Fruit fly (Drosophila melanogaster) whole organism, prepupa: ENCODE results near the gene Ctr1A.
A peak's percentile ranks its signal among the peaks of the same experiment; 100 is the strongest.

Experiments
- Blimp-1 ChIP-seq: fragments of 200-800 bp; sonication (Bioruptor generic); optimal IDR thresholded peaks from 3 replicates; lab custom pipeline; 2017; ENCODE audit warnings: missing biosample characterization, missing genetic modification characterization, mild to moderate bottlenecking, moderate library complexity, missing genetic modification reagents
- CG10631 ChIP-seq: fragments of 200-800 bp; sonication (Bioruptor generic); optimal IDR thresholded peaks from 2 replicates; lab custom pipeline; 2016; ENCODE audit warnings: missing biosample characterization, missing genetic modification characterization
- CG10669 ChIP-seq: fragments of 200-800 bp; sonication (Bioruptor generic); optimal IDR thresholded peaks from 3 replicates; lab custom pipeline; 2018; ENCODE audit warnings: missing biosample characterization, mild to moderate bottlenecking, missing genetic modification characterization, moderate library complexity
- CG11762 ChIP-seq: fragments of 200-800 bp; sonication (Bioruptor generic); optimal IDR thresholded peaks from 3 replicates; lab custom pipeline; 2016; ENCODE audit warnings: missing biosample characterization, missing genetic modification characterization; ENCODE audit not compliant: insufficient read depth
- CG11902 ChIP-seq: fragments of 200-800 bp; sonication (Bioruptor generic); optimal IDR thresholded peaks from 3 replicates; lab custom pipeline; 2016; ENCODE audit warnings: missing biosample characterization, missing genetic modification characterization
- CG15336 ChIP-seq: fragments of 200-800 bp; sonication (Bioruptor generic); IDR thresholded peaks from 2 replicates; pipeline ENCODE4 v1.3.6; 2022; ENCODE audit warnings: missing biosample characterization, missing genetic modification characterization
- CG1621 ChIP-seq: fragments of 200-800 bp; sonication (Bioruptor generic); optimal IDR thresholded peaks from 3 replicates; lab custom pipeline; 2018; ENCODE audit warnings: missing biosample characterization, mild to moderate bottlenecking, missing genetic modification characterization
- CG16779 ChIP-seq: fragments of 200-800 bp; sonication (Bioruptor generic); optimal IDR thresholded peaks from 3 replicates; lab custom pipeline; 2017; ENCODE audit warnings: missing biosample characterization, mild to moderate bottlenecking, missing genetic modification characterization
- CG3032 ChIP-seq: fragments of 200-800 bp; optimal IDR thresholded peaks from 2 replicates; lab custom pipeline; 2019; ENCODE audit warnings: missing biosample characterization, mild to moderate bottlenecking, missing genetic modification characterization, moderate library complexity
- CG31627 ChIP-seq: fragments of 200-800 bp; sonication (Bioruptor generic); optimal IDR thresholded peaks from 3 replicates; lab custom pipeline; 2016; ENCODE audit warnings: missing biosample characterization, missing genetic modification characterization
- CG32006 ChIP-seq: fragments of 200-800 bp; sonication (Bioruptor generic); optimal IDR thresholded peaks from 3 replicates; lab custom pipeline; 2017; ENCODE audit warnings: missing biosample characterization, mild to moderate bottlenecking, missing genetic modification characterization
- CG34406 ChIP-seq: fragments of 200-800 bp; sonication (Bioruptor generic); optimal IDR thresholded peaks from 3 replicates; lab custom pipeline; 2016; ENCODE audit warnings: missing biosample characterization, missing genetic modification characterization
- CG3919 ChIP-seq: fragments of 200-800 bp; sonication (Bioruptor generic); optimal IDR thresholded peaks from 3 replicates; lab custom pipeline; 2016; ENCODE audit warnings: missing biosample characterization, missing genetic modification characterization
- CG4318 ChIP-seq: fragments of 200-800 bp; sonication (Bioruptor generic); optimal IDR thresholded peaks from 3 replicates; lab custom pipeline; 2017; ENCODE audit warnings: missing biosample characterization, mild to moderate bottlenecking, missing genetic modification characterization
- CG6163 ChIP-seq: fragments of 200-800 bp; sonication (Bioruptor generic); IDR thresholded peaks from 3 replicates; pipeline ENCODE4 v1.3.6; 2022; ENCODE audit warnings: missing biosample characterization, missing genetic modification characterization
- CG6276 ChIP-seq: fragments of 200-800 bp; sonication (Bioruptor generic); optimal IDR thresholded peaks from 2 replicates; lab custom pipeline; 2017; ENCODE audit warnings: missing biosample characterization, mild to moderate bottlenecking, missing genetic modification characterization
- CG6792 ChIP-seq: fragments of 200-800 bp; sonication (Bioruptor generic); optimal IDR thresholded peaks from 3 replicates; lab custom pipeline; 2016; ENCODE audit warnings: missing biosample characterization, missing genetic modification characterization
- CG6808 ChIP-seq: fragments of 200-800 bp; sonication (Bioruptor generic); optimal IDR thresholded peaks from 3 replicates; lab custom pipeline; 2017; ENCODE audit warnings: missing biosample characterization, missing genetic modification characterization, mild to moderate bottlenecking, moderate library complexity, missing genetic modification reagents
- CG6854 ChIP-seq: fragments of 200-800 bp; sonication (Bioruptor generic); optimal IDR thresholded peaks from 2 replicates; lab custom pipeline; 2017; ENCODE audit warnings: missing biosample characterization, mild to moderate bottlenecking, missing genetic modification characterization
- CG7368 ChIP-seq: fragments of 200-800 bp; sonication (Bioruptor generic); optimal IDR thresholded peaks from 3 replicates; lab custom pipeline; 2016; ENCODE audit warnings: missing biosample characterization, missing genetic modification characterization
- CG8119 ChIP-seq: fragments of 200-800 bp; sonication (Bioruptor generic); IDR thresholded peaks from 3 replicates; pipeline ENCODE4 v1.3.6; 2022; ENCODE audit warnings: missing biosample characterization, missing genetic modification characterization
- CG8319 ChIP-seq: fragments of 200-800 bp; sonication (Bioruptor generic); optimal IDR thresholded peaks from 3 replicates; lab custom pipeline; 2016; ENCODE audit warnings: missing biosample characterization, missing genetic modification characterization
- CG8632 ChIP-seq: fragments of 200-800 bp; sonication (Bioruptor generic); optimal IDR thresholded peaks from 3 replicates; lab custom pipeline; 2016; ENCODE audit warnings: missing biosample characterization, missing genetic modification characterization
- CG9139 ChIP-seq: fragments of 200-800 bp; sonication (Bioruptor generic); optimal IDR thresholded peaks from 3 replicates; lab custom pipeline; 2017; ENCODE audit warnings: missing biosample characterization, mild to moderate bottlenecking, missing genetic modification characterization
- Eip75B ChIP-seq: fragments of 200-800 bp; sonication (Bioruptor generic); optimal IDR thresholded peaks from 3 replicates; lab custom pipeline; 2016; ENCODE audit warnings: missing biosample characterization, missing genetic modification characterization
- Eip78C ChIP-seq: fragments of 200-800 bp; sonication (Bioruptor generic); peaks from one replicate; lab custom pipeline; 2016; ENCODE audit warnings: missing biosample characterization, missing genetic modification characterization
- Eip93F ChIP-seq: fragments of 200-800 bp; sonication (Bioruptor generic); optimal IDR thresholded peaks from 2 replicates; lab custom pipeline; 2016; ENCODE audit warnings: missing biosample characterization, mild to moderate bottlenecking, missing genetic modification characterization
- Ets21C ChIP-seq: fragments of 200-800 bp; sonication (Bioruptor generic); optimal IDR thresholded peaks from 3 replicates; lab custom pipeline; 2016; ENCODE audit warnings: missing biosample characterization, missing genetic modification characterization
- Ets96B ChIP-seq: fragments of 200-800 bp; optimal IDR thresholded peaks from 2 replicates; lab custom pipeline; 2019; ENCODE audit warnings: missing biosample characterization, mild to moderate bottlenecking, missing genetic modification characterization, moderate library complexity
- Gug ChIP-seq: fragments of 200-800 bp; sonication (Bioruptor generic); IDR thresholded peaks from 2 replicates; pipeline ENCODE4 v1.3.6; 2022; ENCODE audit warnings: missing biosample characterization, missing genetic modification characterization
- Hr39 ChIP-seq: fragments of 200-800 bp; sonication (Bioruptor generic); optimal IDR thresholded peaks from 2 replicates; lab custom pipeline; 2016; ENCODE audit warnings: missing biosample characterization, missing genetic modification characterization
- Hr4 ChIP-seq: fragments of 200-800 bp; sonication (Bioruptor generic); optimal IDR thresholded peaks from 3 replicates; lab custom pipeline; 2016; ENCODE audit warnings: missing biosample characterization, missing genetic modification characterization
- Lpt ChIP-seq: fragments of 200-800 bp; sonication (Bioruptor generic); optimal IDR thresholded peaks from 3 replicates; lab custom pipeline; 2016; ENCODE audit warnings: missing biosample characterization, missing genetic modification characterization
- Met ChIP-seq: fragments of 200-800 bp; sonication (Bioruptor generic); optimal IDR thresholded peaks from 3 replicates; lab custom pipeline; 2016; ENCODE audit warnings: missing biosample characterization, missing genetic modification characterization
- OdsH ChIP-seq: fragments of 200-800 bp; sonication (Bioruptor generic); optimal IDR thresholded peaks from 3 replicates; lab custom pipeline; 2016; ENCODE audit warnings: missing biosample characterization, missing genetic modification characterization
- Sox102F ChIP-seq: fragments of 200-800 bp; sonication (Bioruptor generic); optimal IDR thresholded peaks from 2 replicates; lab custom pipeline; 2016; ENCODE audit warnings: missing biosample characterization, mild to moderate bottlenecking, missing genetic modification characterization
- Sox14 ChIP-seq: fragments of 200-800 bp; sonication (Bioruptor generic); optimal IDR thresholded peaks from 3 replicates; lab custom pipeline; 2016; ENCODE audit warnings: missing biosample characterization, missing genetic modification characterization
- Sox15 ChIP-seq: fragments of 200-800 bp; sonication (Bioruptor generic); optimal IDR thresholded peaks from 3 replicates; lab custom pipeline; 2016; ENCODE audit warnings: missing biosample characterization, missing genetic modification characterization
- achi ChIP-seq: fragments of 200-800 bp; sonication (Bioruptor generic); optimal IDR thresholded peaks from 3 replicates; lab custom pipeline; 2016; ENCODE audit warnings: missing biosample characterization, missing genetic modification characterization
- acj6 ChIP-seq: fragments of 200-800 bp; sonication (Bioruptor generic); optimal IDR thresholded peaks from 3 replicates; lab custom pipeline; 2016; ENCODE audit warnings: missing biosample characterization, missing genetic modification characterization
- cyc ChIP-seq: fragments of 200-800 bp; sonication (Bioruptor generic); optimal IDR thresholded peaks from 3 replicates; lab custom pipeline; 2016; ENCODE audit warnings: missing biosample characterization, missing genetic modification characterization
- dac ChIP-seq: fragments of 200-800 bp; sonication (Bioruptor generic); optimal IDR thresholded peaks from 2 replicates; lab custom pipeline; 2017; ENCODE audit warnings: missing biosample characterization, mild to moderate bottlenecking, missing genetic modification characterization
- eg ChIP-seq: fragments of 200-800 bp; sonication (Bioruptor generic); IDR thresholded peaks from 3 replicates; pipeline ENCODE4 v1.3.6; 2022; ENCODE audit warnings: missing biosample characterization, missing genetic modification characterization
- esn ChIP-seq: fragments of 200-800 bp; sonication (Bioruptor generic); optimal IDR thresholded peaks from 2 replicates; lab custom pipeline; 2016; ENCODE audit warnings: missing biosample characterization, mild to moderate bottlenecking, missing genetic modification characterization, moderate library complexity
- fd59A ChIP-seq: fragments of 200-800 bp; sonication (Bioruptor generic); optimal IDR thresholded peaks from 2 replicates; lab custom pipeline; 2017; ENCODE audit warnings: missing biosample characterization, mild to moderate bottlenecking, missing genetic modification characterization, missing genetic modification reagents
- fd85E ChIP-seq: fragments of 200-800 bp; sonication (Bioruptor generic); optimal IDR thresholded peaks from 3 replicates; lab custom pipeline; 2016; ENCODE audit warnings: missing biosample characterization, missing genetic modification characterization
- fkh ChIP-seq: fragments of 200-800 bp; sonication (Bioruptor generic); optimal IDR thresholded peaks from 3 replicates; lab custom pipeline; 2017; ENCODE audit warnings: missing biosample characterization, mild to moderate bottlenecking, missing genetic modification characterization, moderate library complexity
- lz ChIP-seq: fragments of 200-800 bp; sonication (Bioruptor generic); optimal IDR thresholded peaks from 3 replicates; lab custom pipeline; 2016; ENCODE audit warnings: missing biosample characterization, missing genetic modification characterization
- net ChIP-seq: fragments of 200-800 bp; sonication (Bioruptor generic); optimal IDR thresholded peaks from 3 replicates; lab custom pipeline; 2016; ENCODE audit warnings: missing biosample characterization, missing genetic modification characterization
- pdm3 ChIP-seq: fragments of 200-800 bp; sonication (Bioruptor generic); optimal IDR thresholded peaks from 3 replicates; lab custom pipeline; 2016; ENCODE audit warnings: missing biosample characterization, missing genetic modification characterization
- spab ChIP-seq: fragments of 200-800 bp; sonication (Bioruptor generic); optimal IDR thresholded peaks from 2 replicates; lab custom pipeline; 2017; ENCODE audit warnings: missing biosample characterization, mild to moderate bottlenecking, missing genetic modification characterization, missing genetic modification reagents
- ss ChIP-seq, 2 experiments: fragments of 200-800 bp; sonication (Bioruptor generic); optimal IDR thresholded peaks; 2 replicates in 1 of 2; 3 replicates in 1 of 2; lab custom pipeline; 2017 to 2018; ENCODE audit warnings: mild to moderate bottlenecking in 2 of 2, missing biosample characterization in 2 of 2, missing genetic modification characterization in 2 of 2, moderate library complexity in 1 of 2
- topi ChIP-seq: fragments of 200-800 bp; sonication (Bioruptor generic); optimal IDR thresholded peaks from 3 replicates; lab custom pipeline; 2016; ENCODE audit warnings: missing biosample characterization, missing genetic modification characterization

The Ctr1A gene

dm6 chrX:6703237-6703636 lies 41.8 kb downstream of the Ctr1A start:
- TF ChIP-seq Eip75B (GFP tag; lab: Kevin White, UChicago) (peak; percentile 12), CG32006 (GFP tag; lab: Kevin White, UChicago) (peak; percentile 57), CG6276 (GFP tag; lab: Kevin White, UChicago) (peak; percentile 6), Sox15 (no peak), fd59A (GFP tag; lab: Kevin White, UChicago) (peak; percentile 35), net (GFP tag; lab: Kevin White, UChicago) (no peak), Lpt (no peak), CG11762 (GFP tag; lab: Kevin White, UChicago) (no peak), ss (GFP tag; optimal IDR thresholded peaks at IDR 0.05; lab: Kevin White, UChicago) (no peak), CG16779 (tag; lab: Kevin White, UChicago) (no peak), CG1621 (no peak), CG10631 (GFP tag; lab: Kevin White, UChicago) (peak; percentile 23), cyc (GFP tag; lab: Kevin White, UChicago) (no peak), CG15336 (0 out of 2 replicates have a peak, but pooled peaks have one; percentile 20), Hr4 (GFP tag; lab: Kevin White, UChicago) (peak; percentile 36), Sox102F (GFP tag; lab: Kevin White, UChicago) (no peak), achi (GFP tag; lab: Kevin White, UChicago) (no peak), Sox14 (GFP tag; lab: Kevin White, UChicago) (peak; percentile 11), lz (GFP tag; lab: Kevin White, UChicago) (no peak), CG3032 (tag; lab: Kevin White, UChicago) (peak; percentile 29), CG9139 (GFP tag; lab: Kevin White, UChicago) (no peak), CG10669 (GFP tag; lab: Kevin White, UChicago) (peak; percentile 2), fd85E (GFP tag; lab: Kevin White, UChicago) (no peak), CG31627 (GFP tag; lab: Kevin White, UChicago) (no peak), Ets21C (GFP tag; lab: Kevin White, UChicago) (no peak), CG6792 (GFP tag; lab: Kevin White, UChicago) (no peak), CG7368 (GFP tag; lab: Kevin White, UChicago) (no peak), CG34406 (GFP tag; lab: Kevin White, UChicago) (no peak), Eip78C (GFP tag; lab: Kevin White, UChicago) (peak; percentile 67), spab (GFP tag; lab: Kevin White, UChicago) (no peak), CG3919 (GFP tag; lab: Kevin White, UChicago) (no peak), CG11902 (GFP tag; lab: Kevin White, UChicago) (no peak), CG8319 (GFP tag; lab: Kevin White, UChicago) (no peak), esn (no peak), dac (GFP tag; lab: Kevin White, UChicago) (no peak), pdm3 (peak; percentile 39), CG8632 (GFP tag; lab: Kevin White, UChicago) (no peak), CG6854 (GFP tag; lab: Kevin White, UChicago) (no peak), CG8119 (GFP tag; lab: Robert Waterston, UW) (peak; percentile 27; the same call in 1 of the 3 replicates), CG4318 (GFP tag; lab: Kevin White, UChicago) (peak; percentile 28), Eip93F (GFP tag; lab: Kevin White, UChicago) (no peak), acj6 (GFP tag; lab: Kevin White, UChicago) (peak; percentile 12), fkh (GFP tag; lab: Kevin White, UChicago) (no peak), Ets96B (peak; percentile 18), Gug (GFP tag; lab: Robert Waterston, UW) (0 out of 2 replicates have a peak, but pooled peaks have one; percentile 10), CG6808 (peak; percentile 21), Hr39 (no peak), Met (GFP tag; lab: Kevin White, UChicago) (no peak), CG6163 (no peak; the same call in 2 of the 3 replicates), OdsH (GFP tag; lab: Kevin White, UChicago) (peak; percentile 11), topi (GFP tag; lab: Kevin White, UChicago) (no peak), eg (GFP tag; lab: Robert Waterston, UW) (no peak), Blimp-1 (GFP tag; lab: Kevin White, UChicago) (no peak)
